Worm (Caenorhabditis elegans): Measurements from ENCODE around the gene flr-1.

flr-1 gene

ce11 chrX:13502282-13502681 is 45.9 kb upstream of the flr-1 start (continued):
- TF ChIP-seq mdl-1 (tag; optimal IDR thresholded peaks at IDR 0.05) (peak; percentile 6 to 35), nhr-6 (tag; optimal IDR thresholded peaks at IDR 0.05) (no peak), blmp-1 (tag; optimal IDR thresholded peaks at IDR 0.05; ENCODE audit: insufficient read depth) (no peak), nhr-77 (tag; optimal IDR thresholded peaks at IDR 0.05) (no peak), mab-5 (tag; optimal IDR thresholded peaks at IDR 0.05) (peak; percentile 4), nhr-23 (tag; optimal IDR thresholded peaks at IDR 0.05) (no peak), egl-27 (tag; optimal IDR thresholded peaks at IDR 0.05) (peak; percentile 21), F13H6.1 (tag; optimal IDR thresholded peaks at IDR 0.05) (peak; percentile 45), dmd-4 (tag; optimal IDR thresholded peaks at IDR 0.05) (no peak), mbf-1 (tag; optimal IDR thresholded peaks at IDR 0.05) (no peak), fos-1 (tag; optimal IDR thresholded peaks at IDR 0.05) (no peak), aly-2 (tag; optimal IDR thresholded peaks at IDR 0.05) (no peak), ztf-11 (tag; optimal IDR thresholded peaks at IDR 0.05) (no peak)

- TF ChIP-seq peb-1 (tag; optimal IDR thresholded peaks at IDR 0.05) (no peak), fos-1 (tag; optimal IDR thresholded peaks at IDR 0.05) (no peak), ztf-4 (tag; optimal IDR thresholded peaks at IDR 0.05) (no peak), nhr-6 (tag; optimal IDR thresholded peaks at IDR 0.05) (no peak), lin-11 (tag; optimal IDR thresholded peaks at IDR 0.05) (no peak), unc-55 (GFP tag; optimal IDR thresholded peaks at IDR 0.05) (no peak), C34F6.9 (tag; optimal IDR thresholded peaks at IDR 0.05) (peak; percentile 26)
Measured at ce11 chrX:13500568-13500967, 44.2 kb upstream of the flr-1 start, which contains the start of gene sad-1. Gene sad-1, minus strand, starts transcription at chrX:13500668.

- peak in 1 of 2 experiments; percentile 6 for TF ChIP-seq lsy-2 (tag; optimal IDR thresholded peaks at IDR 0.05)
- peak; percentile 35 for TF ChIP-seq crh-2 (tag; optimal IDR thresholded peaks at IDR 0.05)
- TF ChIP-seq ztf-11 (tag; optimal IDR thresholded peaks at IDR 0.05), result no peak
- no peak for TF ChIP-seq blmp-1 (tag; optimal IDR thresholded peaks at IDR 0.05; ENCODE audit: insufficient read depth)
- no peak for TF ChIP-seq mbf-1 (tag; optimal IDR thresholded peaks at IDR 0.05)
- TF ChIP-seq elt-1 (tag; optimal IDR thresholded peaks at IDR 0.05), result no peak
- TF ChIP-seq C34F6.9 (tag; optimal IDR thresholded peaks at IDR 0.05), result no peak
Measured at ce11 chrX:13499923-13500322, 43.6 kb upstream of the flr-1 start.

- no peak for TF ChIP-seq ZK546.5 (tag; optimal IDR thresholded peaks at IDR 0.05)
- peak; percentile 2 for TF ChIP-seq sem-4 (tag; optimal IDR thresholded peaks at IDR 0.05)
- no peak for TF ChIP-seq sma-9 (GFP tag; optimal IDR thresholded peaks at IDR 0.05)
- TF ChIP-seq sma-9 (tag; optimal IDR thresholded peaks at IDR 0.05), result no peak
Measured at ce11 chrX:13499098-13499497, 42.8 kb upstream of the flr-1 start.

ce11 chrX:13493762-13494161 is 37.4 kb upstream of the flr-1 start:
- TF ChIP-seq Y55F3AM.14 (GFP tag; optimal IDR thresholded peaks at IDR 0.05) (no peak), crh-2 (tag; optimal IDR thresholded peaks at IDR 0.05) (peak; percentile 37), elt-1 (tag; optimal IDR thresholded peaks at IDR 0.05) (no peak), ama-1 (optimal IDR thresholded peaks at IDR 0.05) (no peak), fos-1 (tag; optimal IDR thresholded peaks at IDR 0.05) (no peak), mab-5 (tag; optimal IDR thresholded peaks at IDR 0.05) (peak; percentile 26), C34F6.9 (tag; optimal IDR thresholded peaks at IDR 0.05) (peak; percentile 17), lin-13 (GFP tag; optimal IDR thresholded peaks at IDR 0.05) (no peak), alr-1 (tag; optimal IDR thresholded peaks at IDR 0.05) (no peak), ztf-11 (tag; optimal IDR thresholded peaks at IDR 0.05) (no peak), elt-3 (tag; optimal IDR thresholded peaks at IDR 0.05) (no peak), ceh-16 (tag; optimal IDR thresholded peaks at IDR 0.05) (no peak), ceh-82 (tag; optimal IDR thresholded peaks at IDR 0.05) (no peak), lin-39 (tag; optimal IDR thresholded peaks at IDR 0.05) (peak; percentile 30), skn-1 (tag; optimal IDR thresholded peaks at IDR 0.05) (no peak), nhr-23 (tag; optimal IDR thresholded peaks at IDR 0.05) (no peak), ztf-4 (tag; optimal IDR thresholded peaks at IDR 0.05) (no peak), gmeb-1 (tag; optimal IDR thresholded peaks at IDR 0.05) (no peak), nhr-11 (tag; optimal IDR thresholded peaks at IDR 0.05) (no peak), zag-1 (tag; optimal IDR thresholded peaks at IDR 0.05) (peak; percentile 30), nhr-25 (tag; optimal IDR thresholded peaks at IDR 0.05) (no peak), snpc-4 (tag; optimal IDR thresholded peaks at IDR 0.05) (no peak), sma-3 (GFP tag; optimal IDR thresholded peaks at IDR 0.05) (no peak), R02D3.7 (tag; optimal IDR thresholded peaks at IDR 0.05) (no peak), unc-55 (GFP tag; optimal IDR thresholded peaks at IDR 0.05) (peak; percentile 74), mdl-1 (tag; optimal IDR thresholded peaks at IDR 0.05) (no peak), lsy-2 (tag; optimal IDR thresholded peaks at IDR 0.05) (peak in 1 of 2 experiments; percentile 25), nhr-129 (tag; optimal IDR thresholded peaks at IDR 0.05) (no peak), unc-62 (GFP tag; optimal IDR thresholded peaks at IDR 0.05) (no peak), egl-27 (tag; optimal IDR thresholded peaks at IDR 0.05) (no peak), dmd-4 (tag; optimal IDR thresholded peaks at IDR 0.05) (no peak), ztf-1 (GFP tag; conservative IDR thresholded peaks at IDR 0.05) (no peak), sma-9 (GFP tag; optimal IDR thresholded peaks at IDR 0.05) (no peak), sma-9 (tag; optimal IDR thresholded peaks at IDR 0.05) (no peak), blmp-1 (tag; optimal IDR thresholded peaks at IDR 0.05; ENCODE audit: insufficient read depth) (no peak), mbf-1 (tag; optimal IDR thresholded peaks at IDR 0.05) (no peak)
